Worm (Caenorhabditis elegans): ENCODE data around the gene F59C12.4.

ce11 chrX:16629168-16629567, 26.7 kb upstream of the F59C12.4 start:
- TF ChIP-seq ref-2 (tag; optimal IDR thresholded peaks at IDR 0.05) (no peak), ceh-31 (tag; optimal IDR thresholded peaks at IDR 0.05) (no peak), hlh-13 (GFP tag; optimal IDR thresholded peaks at IDR 0.05) (no peak), elt-2 (tag; optimal IDR thresholded peaks at IDR 0.05) (no peak), fkh-6 (tag; optimal IDR thresholded peaks at IDR 0.05) (no peak), ama-1 (optimal IDR thresholded peaks at IDR 0.05) (no peak), pha-4 (tag; optimal IDR thresholded peaks at IDR 0.05) (no peak), nfya-1 (tag; optimal IDR thresholded peaks at IDR 0.05) (no peak), ceh-14 (tag; optimal IDR thresholded peaks at IDR 0.05) (no peak)
